Worm (Caenorhabditis elegans): ENCODE data around the gene tsp-8.
A peak's percentile ranks its signal among the peaks of the same experiment; 100 is the strongest.

Gene tsp-8

ce11 chrX:14736220-14736619 lies 6.9 kb upstream of the tsp-8 start:
- TF ChIP-seq ceh-30 (tag; optimal IDR thresholded peaks at IDR 0.05) (no peak), ztf-16 (tag; optimal IDR thresholded peaks at IDR 0.05) (no peak), zip-5 (tag; optimal IDR thresholded peaks at IDR 0.05) (no peak), nfya-1 (tag; optimal IDR thresholded peaks at IDR 0.05) (no peak), pag-3 (tag; optimal IDR thresholded peaks at IDR 0.05; ENCODE audit: borderline replicate concordance) (no peak), C38D4.7 (GFP tag; optimal IDR thresholded peaks at IDR 0.05) (no peak), syd-9 (tag; optimal IDR thresholded peaks at IDR 0.05) (no peak), hlh-13 (GFP tag; optimal IDR thresholded peaks at IDR 0.05) (no peak)

ce11 chrX:14731828-14732331 lies 2.6 kb upstream of the tsp-8 start, which contains the start of gene F33C8.4:
F33C8.4 (plus strand) TSS chrX:14732281.
- no peak for TF ChIP-seq gmeb-2 (tag; optimal IDR thresholded peaks at IDR 0.05)
- peak; percentile 49 for TF ChIP-seq ceh-18 (tag; optimal IDR thresholded peaks at IDR 0.05)

- TF ChIP-seq tbx-2 (tag; optimal IDR thresholded peaks at IDR 0.05) (no peak), hlh-15 (tag; optimal IDR thresholded peaks at IDR 0.05) (no peak), ceh-18 (tag; optimal IDR thresholded peaks at IDR 0.05) (no peak), sdc-2 (tag; optimal IDR thresholded peaks at IDR 0.05) (no peak), ceh-30 (tag; optimal IDR thresholded peaks at IDR 0.05) (no peak), unc-86 (tag; optimal IDR thresholded peaks at IDR 0.05) (no peak), ceh-14 (tag; optimal IDR thresholded peaks at IDR 0.05) (no peak), hlh-30 (tag; optimal IDR thresholded peaks at IDR 0.05; ENCODE audit: insufficient read depth) (no peak), ets-4 (tag; optimal IDR thresholded peaks at IDR 0.05) (no peak), ceh-9 (tag; optimal IDR thresholded peaks at IDR 0.05) (no peak)
Measured at ce11 chrX:14724935-14725334, 4.4 kb downstream of the tsp-8 start.

ce11 chrX:14721098-14721497 lies 8.2 kb downstream of the tsp-8 start, which contains the start of gene F33C8.2:
F33C8.2 (plus strand) TSS chrX:14721398.
- TF ChIP-seq hlh-8 (tag; optimal IDR thresholded peaks at IDR 0.05), result no peak
- TF ChIP-seq ztf-16 (tag; optimal IDR thresholded peaks at IDR 0.05), result no peak
- no peak for TF ChIP-seq pqm-1 (tag; optimal IDR thresholded peaks at IDR 0.05)
- TF ChIP-seq C08G9.2 (tag; optimal IDR thresholded peaks at IDR 0.05), result no peak
- TF ChIP-seq sox-2 (GFP tag; IDR thresholded peaks at IDR 0.05), result no peak
- no peak for TF ChIP-seq rnt-1 (tag; optimal IDR thresholded peaks at IDR 0.05)
- no peak for TF ChIP-seq fkh-10 (GFP tag; optimal IDR thresholded peaks at IDR 0.05)
- TF ChIP-seq dmd-4 (tag; optimal IDR thresholded peaks at IDR 0.05; ENCODE audit: borderline replicate concordance), result no peak
- no peak for TF ChIP-seq gmeb-2 (tag; optimal IDR thresholded peaks at IDR 0.05)
- TF ChIP-seq ceh-31 (tag; optimal IDR thresholded peaks at IDR 0.05), result no peak
- TF ChIP-seq T23F11.4 (GFP tag; optimal IDR thresholded peaks at IDR 0.05), result no peak
- TF ChIP-seq F13H6.1 (tag; optimal IDR thresholded peaks at IDR 0.05), result no peak
- TF ChIP-seq npax-4 (tag; optimal IDR thresholded peaks at IDR 0.05), result no peak
- no peak for TF ChIP-seq hlh-30 (tag; optimal IDR thresholded peaks at IDR 0.05; ENCODE audit: insufficient read depth)
- TF ChIP-seq elt-2 (tag; optimal IDR thresholded peaks at IDR 0.05), result no peak
- TF ChIP-seq ets-4 (tag; optimal IDR thresholded peaks at IDR 0.05), result no peak

- TF ChIP-seq pax-1 (tag; optimal IDR thresholded peaks at IDR 0.05), result no peak
Measured at ce11 chrX:14717782-14718181, 11.5 kb downstream of the tsp-8 start.

- TF ChIP-seq hlh-30 (tag; optimal IDR thresholded peaks at IDR 0.05; ENCODE audit: insufficient read depth), result no peak
- no peak for TF ChIP-seq ceh-14 (tag; optimal IDR thresholded peaks at IDR 0.05)
- no peak for TF ChIP-seq hlh-6 (tag; optimal IDR thresholded peaks at IDR 0.05)
- no peak for TF ChIP-seq unc-86 (tag; optimal IDR thresholded peaks at IDR 0.05)
- TF ChIP-seq pat-9 (tag; optimal IDR thresholded peaks at IDR 0.05), result no peak
- TF ChIP-seq ama-1 (optimal IDR thresholded peaks at IDR 0.05), result no peak
- no peak for TF ChIP-seq sox-4 (tag; optimal IDR thresholded peaks at IDR 0.05)
- no peak for TF ChIP-seq ceh-34 (tag; optimal IDR thresholded peaks at IDR 0.05)
- no peak for TF ChIP-seq fkh-6 (tag; optimal IDR thresholded peaks at IDR 0.05)
- TF ChIP-seq ceh-30 (tag; optimal IDR thresholded peaks at IDR 0.05), result no peak
- no peak for TF ChIP-seq nhr-232 (tag; optimal IDR thresholded peaks at IDR 0.05)
- no peak for TF ChIP-seq hlh-15 (tag; optimal IDR thresholded peaks at IDR 0.05)
- TF ChIP-seq ceh-31 (tag; optimal IDR thresholded peaks at IDR 0.05), result no peak
- TF ChIP-seq lin-11 (tag; optimal IDR thresholded peaks at IDR 0.05), result no peak
- TF ChIP-seq pag-3 (tag; optimal IDR thresholded peaks at IDR 0.05; ENCODE audit: borderline replicate concordance), result no peak
- no peak for TF ChIP-seq rnt-1 (tag; optimal IDR thresholded peaks at IDR 0.05)
- no peak for TF ChIP-seq ceh-6 (GFP tag; optimal IDR thresholded peaks at IDR 0.05)
Measured at ce11 chrX:14715459-14715858, 13.8 kb downstream of the tsp-8 start.

All from whole organism, late embryonic.